Worm (Caenorhabditis elegans) whole organism, late embryonic: ENCODE measurements around the gene T05A8.11.

Experiments
- C08G9.2 ChIP-seq: sonication (generic microtip); optimal IDR thresholded peaks from 2 replicates; lab custom pipeline; 2016; ENCODE audit warnings: mild to moderate bottlenecking, missing genetic modification characterization, moderate library complexity, missing compliant biosample characterization
- C38D4.7 ChIP-seq: fragments of 200-800 bp; sonication (Bioruptor generic); optimal IDR thresholded peaks from 2 replicates; lab custom pipeline; 2018; ENCODE audit warnings: mild to moderate bottlenecking, missing genetic modification characterization, moderate library complexity, missing compliant biosample characterization
- K09A11.1 ChIP-seq: sonication (generic microtip); optimal IDR thresholded peaks from 2 replicates; lab custom pipeline; 2017; ENCODE audit warnings: antibody characterized with exemption, mild to moderate bottlenecking, missing genetic modification characterization, missing compliant biosample characterization; ENCODE audit not compliant: insufficient read depth
- T23F11.4 ChIP-seq: fragments of 200-800 bp; sonication (Bioruptor generic); optimal IDR thresholded peaks from 2 replicates; lab custom pipeline; 2018; ENCODE audit warnings: mild to moderate bottlenecking, missing genetic modification characterization, missing compliant biosample characterization
- Y22D7AL.16 ChIP-seq: sonication (generic microtip); optimal IDR thresholded peaks from 2 replicates; lab custom pipeline; 2016; ENCODE audit warnings: missing genetic modification characterization, missing compliant biosample characterization
- ceh-14 ChIP-seq: sonication (generic microtip); optimal IDR thresholded peaks from 2 replicates; lab custom pipeline; 2016; ENCODE audit warnings: missing genotype, missing genetic modification characterization, missing compliant biosample characterization
- ceh-18 ChIP-seq: sonication (generic microtip); optimal IDR thresholded peaks from 2 replicates; lab custom pipeline; 2016; ENCODE audit warnings: missing genetic modification characterization, missing compliant biosample characterization
- ceh-2 ChIP-seq: sonication (generic microtip); optimal IDR thresholded peaks from 2 replicates; lab custom pipeline; 2016; ENCODE audit warnings: missing genotype, missing genetic modification characterization, missing compliant biosample characterization
- ceh-24 ChIP-seq: sonication (generic microtip); optimal IDR thresholded peaks from 2 replicates; lab custom pipeline; 2016; ENCODE audit warnings: mild to moderate bottlenecking, missing genetic modification characterization, missing compliant biosample characterization
- ceh-30 ChIP-seq: fragments of 150-350 bp; optimal IDR thresholded peaks from 2 replicates; lab custom pipeline; 2014; ENCODE audit warnings: missing biosample characterization, missing genetic modification characterization
- ceh-31 ChIP-seq: sonication (generic microtip); optimal IDR thresholded peaks from 2 replicates; lab custom pipeline; 2016; ENCODE audit warnings: missing genetic modification characterization, missing compliant biosample characterization
- ceh-34 ChIP-seq: sonication (generic microtip); optimal IDR thresholded peaks from 2 replicates; lab custom pipeline; 2016; ENCODE audit warnings: mild to moderate bottlenecking, missing genetic modification characterization, missing compliant biosample characterization
- ceh-48 ChIP-seq: sonication (generic microtip); optimal IDR thresholded peaks from 2 replicates; lab custom pipeline; 2016; ENCODE audit warnings: missing genetic modification characterization, inconsistent platforms, missing compliant biosample characterization
- ceh-9 ChIP-seq: sonication (generic microtip); optimal IDR thresholded peaks from 2 replicates; lab custom pipeline; 2016; ENCODE audit warnings: mild to moderate bottlenecking, missing genetic modification characterization, inconsistent platforms, missing compliant biosample characterization
- che-1 ChIP-seq: sonication (generic microtip); optimal IDR thresholded peaks from 2 replicates; lab custom pipeline; 2016; ENCODE audit warnings: mild to moderate bottlenecking, missing genetic modification characterization, missing compliant biosample characterization
- dmd-4 ChIP-seq: sonication (generic microtip); optimal IDR thresholded peaks from 2 replicates; lab custom pipeline; 2016; ENCODE audit warnings: borderline replicate concordance, missing genetic modification characterization, missing compliant biosample characterization
- dve-1 ChIP-seq: sonication (generic microtip); optimal IDR thresholded peaks from 2 replicates; lab custom pipeline; 2017; ENCODE audit warnings: antibody characterized with exemption, mild to moderate bottlenecking, missing genetic modification characterization, missing compliant biosample characterization
- elt-2 ChIP-seq: sonication (generic microtip); optimal IDR thresholded peaks from 2 replicates; lab custom pipeline; 2016; ENCODE audit warnings: missing genetic modification reagents, missing genetic modification characterization, missing compliant biosample characterization
- elt-4 ChIP-seq: sonication (generic microtip); optimal IDR thresholded peaks from 2 replicates; lab custom pipeline; 2016; ENCODE audit warnings: missing genetic modification characterization, missing compliant biosample characterization
- fax-1 ChIP-seq: sonication (generic microtip); optimal IDR thresholded peaks from 2 replicates; lab custom pipeline; 2016; ENCODE audit warnings: missing genotype, missing genetic modification characterization, missing compliant biosample characterization
- fkh-10 ChIP-seq: fragments of 150-350 bp; optimal IDR thresholded peaks from 2 replicates; lab custom pipeline; 2014; ENCODE audit warnings: missing biosample characterization, missing genetic modification reagents, missing genetic modification characterization
- fkh-6 ChIP-seq: sonication (generic microtip); optimal IDR thresholded peaks from 2 replicates; lab custom pipeline; 2016; ENCODE audit warnings: missing genetic modification characterization, missing compliant biosample characterization
- gmeb-2 ChIP-seq: sonication (generic microtip); optimal IDR thresholded peaks from 2 replicates; lab custom pipeline; 2016; ENCODE audit warnings: missing genetic modification characterization, inconsistent platforms, missing compliant biosample characterization
- hlh-13 ChIP-seq: fragments of 200-800 bp; sonication (Bioruptor generic); optimal IDR thresholded peaks from 2 replicates; lab custom pipeline; 2018; ENCODE audit warnings: mild to moderate bottlenecking, missing genetic modification characterization, missing compliant biosample characterization
- hlh-6 ChIP-seq: sonication (generic microtip); optimal IDR thresholded peaks from 2 replicates; lab custom pipeline; 2016; ENCODE audit warnings: missing genotype, missing genetic modification characterization, missing compliant biosample characterization
- hlh-8 ChIP-seq: sonication (generic microtip); optimal IDR thresholded peaks from 2 replicates; lab custom pipeline; 2016; ENCODE audit warnings: missing genotype, missing genetic modification characterization, missing compliant biosample characterization
- lim-6 ChIP-seq: sonication (generic microtip); optimal IDR thresholded peaks from 2 replicates; lab custom pipeline; 2016; ENCODE audit warnings: missing genetic modification characterization, missing compliant biosample characterization
- madf-2 ChIP-seq: sonication (generic microtip); optimal IDR thresholded peaks from 2 replicates; lab custom pipeline; 2017; ENCODE audit warnings: missing genetic modification characterization, missing compliant biosample characterization
- mec-3 ChIP-seq: sonication (generic microtip); optimal IDR thresholded peaks from 2 replicates; lab custom pipeline; 2016; ENCODE audit warnings: borderline replicate concordance, missing genetic modification characterization, missing compliant biosample characterization
- nfya-1 ChIP-seq: sonication (generic microtip); optimal IDR thresholded peaks from 2 replicates; lab custom pipeline; 2017; ENCODE audit warnings: missing genetic modification characterization, mild to moderate bottlenecking, missing compliant biosample characterization, antibody characterized with exemption, moderate library complexity
- nhr-11 ChIP-seq: fragments of 150-350 bp; optimal IDR thresholded peaks from 2 replicates; lab custom pipeline; 2014; ENCODE audit warnings: missing biosample characterization, missing genetic modification characterization
- nhr-232 ChIP-seq: sonication (generic microtip); optimal IDR thresholded peaks from 2 replicates; lab custom pipeline; 2016; ENCODE audit warnings: missing genetic modification characterization, missing compliant biosample characterization
- odd-2 ChIP-seq: sonication (generic microtip); optimal IDR thresholded peaks from 2 replicates; lab custom pipeline; 2017; ENCODE audit warnings: antibody characterized with exemption, mild to moderate bottlenecking, missing genetic modification characterization, missing compliant biosample characterization
- pag-3 ChIP-seq: sonication (generic microtip); optimal IDR thresholded peaks from 2 replicates; lab custom pipeline; 2016; ENCODE audit warnings: missing compliant biosample characterization, missing genetic modification characterization, borderline replicate concordance
- pax-1 ChIP-seq: fragments of 150-350 bp; optimal IDR thresholded peaks from 2 replicates; lab custom pipeline; 2014; ENCODE audit warnings: missing biosample characterization, missing genetic modification characterization
- pha-2 ChIP-seq: sonication (generic microtip); optimal IDR thresholded peaks from 2 replicates; lab custom pipeline; 2017; ENCODE audit warnings: mild to moderate bottlenecking, missing genetic modification characterization, missing compliant biosample characterization
- pha-4 ChIP-seq: fragments of 150-350 bp; optimal IDR thresholded peaks from 2 replicates; lab custom pipeline; 2018; ENCODE audit warnings: missing biosample characterization, missing genetic modification reagents, missing genetic modification characterization
- pqm-1 ChIP-seq: sonication (generic microtip); optimal IDR thresholded peaks from 2 replicates; lab custom pipeline; 2016; ENCODE audit warnings: missing genetic modification characterization, missing compliant biosample characterization
- pros-1 ChIP-seq: fragments of 150-350 bp; optimal IDR thresholded peaks from 2 replicates; lab custom pipeline; 2014; ENCODE audit warnings: missing biosample characterization, missing genetic modification reagents, missing genetic modification characterization
- ref-2 ChIP-seq: sonication (generic microtip); optimal IDR thresholded peaks from 2 replicates; lab custom pipeline; 2016; ENCODE audit warnings: missing genetic modification characterization, missing compliant biosample characterization
- rnt-1 ChIP-seq: sonication (generic microtip); optimal IDR thresholded peaks from 2 replicates; lab custom pipeline; 2016; ENCODE audit warnings: missing genetic modification characterization, missing compliant biosample characterization
- sdc-2 ChIP-seq: sonication (generic microtip); optimal IDR thresholded peaks from 2 replicates; lab custom pipeline; 2016; ENCODE audit warnings: missing genotype, missing genetic modification characterization, missing compliant biosample characterization
- sox-2 ChIP-seq: fragments of 200-800 bp; sonication (Bioruptor generic); IDR thresholded peaks from 2 replicates; pipeline ENCODE4 v1.3.6; 2022; ENCODE audit warnings: missing genetic modification reagents, missing genetic modification characterization, missing compliant biosample characterization
- sox-4 ChIP-seq: sonication (generic microtip); optimal IDR thresholded peaks from 2 replicates; lab custom pipeline; 2017; ENCODE audit warnings: mild to moderate bottlenecking, missing genetic modification characterization, inconsistent platforms, missing compliant biosample characterization
- syd-9 ChIP-seq: sonication (generic microtip); optimal IDR thresholded peaks from 2 replicates; lab custom pipeline; 2016; ENCODE audit warnings: mild to moderate bottlenecking, missing genetic modification characterization, moderate library complexity, missing compliant biosample characterization
- tbx-2 ChIP-seq: sonication (generic microtip); optimal IDR thresholded peaks from 2 replicates; lab custom pipeline; 2016; ENCODE audit warnings: missing genetic modification characterization, missing compliant biosample characterization
- tbx-7 ChIP-seq: sonication (generic microtip); optimal IDR thresholded peaks from 2 replicates; lab custom pipeline; 2016; ENCODE audit warnings: missing genotype, missing genetic modification characterization, missing compliant biosample characterization
- unc-55 ChIP-seq: sonication (generic microtip); optimal IDR thresholded peaks from 2 replicates; lab custom pipeline; 2017; ENCODE audit warnings: missing biosample characterization, missing genetic modification reagents, missing genetic modification characterization
- unc-86 ChIP-seq: sonication (generic microtip); optimal IDR thresholded peaks from 2 replicates; lab custom pipeline; 2016; ENCODE audit warnings: missing genetic modification characterization, missing compliant biosample characterization
- zip-5 ChIP-seq: sonication (generic microtip); optimal IDR thresholded peaks from 2 replicates; lab custom pipeline; 2016; ENCODE audit warnings: missing genetic modification characterization, missing compliant biosample characterization

Gene T05A8.11

ce11 chrII:2754595-2754994 is 29.1 kb upstream of the T05A8.11 start:
- TF ChIP-seq elt-4 (tag; lab: Kevin White, UChicago) (peak; percentile 29), ceh-24 (no peak), fkh-10 (GFP tag; lab: Kevin White, UChicago) (no peak)

ce11 chrII:2752999-2753398 is 27.5 kb upstream of the T05A8.11 start, which contains the start of gene F29A7.3:
Gene F29A7.3 (plus strand): TSS chrII:2753299.
- TF ChIP-seq ceh-48 (tag; lab: Kevin White, UChicago) (peak; percentile 8), odd-2 (tag; lab: Kevin White, UChicago) (no peak)
- TF ChIP-seq, all 69 proteins: peak for 1

ce11 chrII:2752536-2752935 is 27.1 kb upstream of the T05A8.11 start, which contains the start of gene F29A7.6:
Gene F29A7.6 (minus strand): TSS chrII:2752611.
- TF ChIP-seq nhr-11 (tag; lab: Kevin White, UChicago) = no peak
- TF ChIP-seq pros-1 (tag; lab: Kevin White, UChicago) = no peak
- TF ChIP-seq sox-2 (GFP tag; lab: Robert Waterston, UW) = no peak
- no peak for TF ChIP-seq rnt-1 (tag; lab: Kevin White, UChicago)
- no peak for TF ChIP-seq madf-2 (tag; lab: Kevin White, UChicago)
- TF ChIP-seq tbx-2 (tag; lab: Kevin White, UChicago) = peak; percentile 77
- no peak for TF ChIP-seq ceh-24
- TF ChIP-seq ref-2 (tag; lab: Kevin White, UChicago) = no peak
- no peak for TF ChIP-seq gmeb-2 (tag; lab: Kevin White, UChicago)
- no peak for TF ChIP-seq ceh-18 (tag; lab: Kevin White, UChicago)
- TF ChIP-seq tbx-7 = peak; percentile 68
- no peak for TF ChIP-seq hlh-13
- peak; percentile 75 for TF ChIP-seq ceh-2
- no peak for TF ChIP-seq Y22D7AL.16 (tag; lab: Kevin White, UChicago)
- no peak for TF ChIP-seq sox-4 (tag; lab: Kevin White, UChicago)
- TF ChIP-seq ceh-14 (tag; lab: Kevin White, UChicago) = peak; percentile 69
- no peak for TF ChIP-seq dmd-4
- TF ChIP-seq fkh-10 (GFP tag; lab: Kevin White, UChicago) = no peak
- TF ChIP-seq mec-3 (tag; lab: Kevin White, UChicago) = no peak
- TF ChIP-seq ceh-9 (tag; lab: Kevin White, UChicago) = no peak
- TF ChIP-seq pha-4 (tag; lab: Kevin White, UChicago) = no peak
- TF ChIP-seq pqm-1 = no peak
- TF ChIP-seq pax-1 (tag; lab: Kevin White, UChicago) = no peak
- TF ChIP-seq C08G9.2 (tag; lab: Kevin White, UChicago) = peak; percentile 81
- peak; percentile 16 for TF ChIP-seq ceh-30 (tag; lab: Kevin White, UChicago)
- no peak for TF ChIP-seq unc-86 (tag; lab: Kevin White, UChicago)
- no peak for TF ChIP-seq pha-2 (tag; lab: Kevin White, UChicago)
- no peak for TF ChIP-seq C38D4.7 (GFP tag; lab: Kevin White, UChicago)
- TF ChIP-seq hlh-8 = no peak
- TF ChIP-seq elt-2 (tag; lab: Kevin White, UChicago) = no peak
- TF ChIP-seq T23F11.4 = no peak
- no peak for TF ChIP-seq hlh-6 (tag; lab: Kevin White, UChicago)
- TF ChIP-seq unc-55 (GFP tag; lab: Kevin White, UChicago) = no peak
- no peak for TF ChIP-seq pag-3 (tag; lab: Kevin White, UChicago)
- TF ChIP-seq zip-5 = peak; percentile 51
- no peak for TF ChIP-seq fkh-6 (tag; lab: Kevin White, UChicago)
- no peak for TF ChIP-seq sdc-2 (tag; lab: Kevin White, UChicago)
- TF ChIP-seq ceh-34 (tag; lab: Kevin White, UChicago) = peak; percentile 43
- TF ChIP-seq lim-6 (tag; lab: Kevin White, UChicago) = peak; percentile 17
- no peak for TF ChIP-seq syd-9 (tag; lab: Kevin White, UChicago)
- TF ChIP-seq nhr-232 (tag; lab: Kevin White, UChicago) = no peak
- TF ChIP-seq che-1 (tag; lab: Kevin White, UChicago) = peak; percentile 2
- no peak for TF ChIP-seq K09A11.1 (tag; lab: Kevin White, UChicago)
- peak; percentile 32 for TF ChIP-seq fax-1 (tag; lab: Kevin White, UChicago)
- TF ChIP-seq dve-1 (tag; lab: Kevin White, UChicago) = no peak
- TF ChIP-seq nfya-1 (tag; lab: Kevin White, UChicago) = peak; percentile 24
- TF ChIP-seq ceh-31 = peak; percentile 85
